Worm (Caenorhabditis elegans) whole organism, L4 larva: ENCODE measurements around the gene W02A2.9.

ENCODE experiments used
- D1046.2 ChIP-seq: fragments of 200-800 bp; sonication (Bioruptor generic); IDR thresholded peaks from 2 replicates; pipeline ENCODE4 v1.3.6; 2022; ENCODE audit warnings: missing genetic modification characterization, missing compliant biosample characterization
- F49E8.2 ChIP-seq: sonication (generic microtip); optimal IDR thresholded peaks from 2 replicates; lab custom pipeline; 2016; ENCODE audit warnings: missing compliant biosample characterization, mild to moderate bottlenecking, missing genetic modification characterization, borderline replicate concordance
- R02D3.7 ChIP-seq: fragments of 150-350 bp; sonication (generic microtip); optimal IDR thresholded peaks from 3 replicates; lab custom pipeline; 2014; ENCODE audit warnings: missing biosample characterization, missing genetic modification characterization
- T20F7.1 ChIP-seq: fragments of 200-800 bp; sonication (Bioruptor generic); optimal IDR thresholded peaks from 2 replicates; lab custom pipeline; 2018; ENCODE audit warnings: mild to moderate bottlenecking, missing genetic modification characterization, missing compliant biosample characterization
- T26A8.4 ChIP-seq: fragments of 200-800 bp; sonication (Bioruptor generic); IDR thresholded peaks from 2 replicates; pipeline ENCODE4 v1.3.6; 2022; ENCODE audit warnings: missing genetic modification characterization, missing compliant biosample characterization
- ZK337.2 ChIP-seq: fragments of 200-800 bp; sonication (Bioruptor generic); IDR thresholded peaks from 2 replicates; pipeline ENCODE4 v1.3.6; 2022; ENCODE audit warnings: missing genetic modification reagents, missing genetic modification characterization, missing compliant biosample characterization
- ZK546.5 ChIP-seq, 2 experiments: sonication (generic microtip); optimal IDR thresholded peaks; 2 replicates each; lab custom pipeline; 2017; ENCODE audit warnings: missing biosample characterization in 2 of 2, missing genetic modification characterization in 2 of 2
- aha-1 ChIP-seq: fragments of 150-350 bp; peaks from one replicate; lab custom pipeline; 2014; ENCODE audit warnings: missing biosample characterization, missing genetic modification characterization
- aly-2 ChIP-seq: sonication (generic microtip); optimal IDR thresholded peaks from 2 replicates; lab custom pipeline; 2018; ENCODE audit warnings: missing biosample characterization, missing genetic modification characterization
- arid-1 ChIP-seq: fragments of 200-800 bp; sonication (Bioruptor generic); conservative IDR thresholded peaks from 2 replicates; pipeline ENCODE4 v1.3.6; 2022; ENCODE audit warnings: missing genetic modification reagents, missing genetic modification characterization, missing compliant biosample characterization
- attf-4 ChIP-seq: sonication (generic microtip); optimal IDR thresholded peaks from 3 replicates; lab custom pipeline; 2017; ENCODE audit warnings: missing biosample characterization, missing genetic modification characterization
- ceh-44 ChIP-seq: fragments of 200-800 bp; sonication (Bioruptor generic); IDR thresholded peaks from 2 replicates; pipeline ENCODE4 v1.3.6; 2022; ENCODE audit warnings: missing genetic modification reagents, missing genetic modification characterization, missing compliant biosample characterization
- ceh-62 ChIP-seq: sonication (generic microtip); optimal IDR thresholded peaks from 2 replicates; lab custom pipeline; 2017; ENCODE audit warnings: missing biosample characterization, missing genetic modification characterization
- ceh-82 ChIP-seq: sonication (generic microtip); optimal IDR thresholded peaks from 2 replicates; lab custom pipeline; 2017; ENCODE audit warnings: missing biosample characterization, missing genetic modification characterization
- daf-19 ChIP-seq: fragments of 200-800 bp; sonication (Bioruptor generic); conservative IDR thresholded peaks from 2 replicates; pipeline ENCODE4 v1.3.6; 2022; ENCODE audit warnings: missing genetic modification characterization, missing compliant biosample characterization
- daf-8 ChIP-seq: fragments of 200-800 bp; sonication (Bioruptor generic); IDR thresholded peaks from 2 replicates; pipeline ENCODE4 v1.3.6; 2022; ENCODE audit warnings: missing genetic modification characterization, missing compliant biosample characterization
- dmd-8 ChIP-seq: fragments of 200-800 bp; sonication (Bioruptor generic); IDR thresholded peaks from 2 replicates; pipeline ENCODE4 v1.3.6; 2022; ENCODE audit warnings: missing genetic modification characterization, missing compliant biosample characterization
- dmd-9 ChIP-seq: fragments of 200-800 bp; sonication (Bioruptor generic); IDR thresholded peaks from 2 replicates; pipeline ENCODE4 v1.3.6; 2022; ENCODE audit warnings: missing genetic modification reagents, missing genetic modification characterization, missing compliant biosample characterization
- egl-43 ChIP-seq: fragments of 200-800 bp; sonication (Bioruptor generic); IDR thresholded peaks from 2 replicates; pipeline ENCODE4 v1.3.6; 2022; ENCODE audit warnings: missing genetic modification reagents, missing genetic modification characterization, missing compliant biosample characterization
- fos-1 ChIP-seq: fragments of 150-350 bp; optimal IDR thresholded peaks from 2 replicates; lab custom pipeline; 2014; ENCODE audit warnings: missing biosample characterization, missing genetic modification characterization
- gei-8 ChIP-seq: fragments of 200-800 bp; sonication (Bioruptor generic); optimal IDR thresholded peaks from 2 replicates; lab custom pipeline; 2018; ENCODE audit warnings: mild to moderate bottlenecking, missing genetic modification characterization, missing compliant biosample characterization
- hmg-1.1 ChIP-seq: fragments of 200-800 bp; sonication (Bioruptor generic); IDR thresholded peaks from 2 replicates; pipeline ENCODE4 v1.3.6; 2022; ENCODE audit warnings: missing genetic modification reagents, missing genetic modification characterization, missing compliant biosample characterization
- lin-1 ChIP-seq: fragments of 200-800 bp; sonication (Bioruptor generic); IDR thresholded peaks from 2 replicates; pipeline ENCODE4 v1.3.6; 2022; ENCODE audit warnings: missing genetic modification reagents, missing genetic modification characterization, missing compliant biosample characterization
- lin-29 ChIP-seq: fragments of 200-800 bp; sonication (Bioruptor generic); IDR thresholded peaks from 2 replicates; pipeline ENCODE4 v1.3.6; 2022; ENCODE audit warnings: missing genetic modification reagents, missing genetic modification characterization, missing compliant biosample characterization
- lin-38 ChIP-seq: fragments of 200-800 bp; sonication (Bioruptor generic); IDR thresholded peaks from 2 replicates; pipeline ENCODE4 v1.3.6; 2022; ENCODE audit warnings: missing genetic modification reagents, missing genetic modification characterization, missing compliant biosample characterization
- lin-39 ChIP-seq: fragments of 150-350 bp; optimal IDR thresholded peaks from 2 replicates; lab custom pipeline; 2014; ENCODE audit warnings: missing biosample characterization, missing genetic modification reagents, missing genetic modification characterization
- lsy-2 ChIP-seq, 2 experiments: fragments of 150-350 bp in 1 of 2; sonication (generic microtip) in 1 of 2; optimal IDR thresholded peaks; 2 replicates each; lab custom pipeline; 2014 to 2017; ENCODE audit warnings: missing biosample characterization in 2 of 2, missing genetic modification characterization in 2 of 2
- madf-9 ChIP-seq: fragments of 200-800 bp; sonication (Bioruptor generic); conservative IDR thresholded peaks from 2 replicates; pipeline ENCODE4 v1.3.6; 2022; ENCODE audit warnings: missing genetic modification reagents, missing genetic modification characterization, missing compliant biosample characterization
- mep-1 ChIP-seq: fragments of 150-350 bp; sonication (generic microtip); optimal IDR thresholded peaks from 3 replicates; lab custom pipeline; 2014; ENCODE audit warnings: missing biosample characterization, missing genetic modification characterization
- mes-2 ChIP-seq: sonication (generic microtip); optimal IDR thresholded peaks from 2 replicates; lab custom pipeline; 2016; ENCODE audit warnings: missing genotype, mild to moderate bottlenecking, missing genetic modification characterization, missing compliant biosample characterization; ENCODE audit not compliant: poor library complexity, severe bottlenecking
- mxl-2 ChIP-seq: fragments of 200-800 bp; sonication (Bioruptor generic); conservative IDR thresholded peaks from 2 replicates; pipeline ENCODE4 v1.3.6; 2022; ENCODE audit warnings: missing genetic modification reagents, missing genetic modification characterization, missing compliant biosample characterization
- nhr-10 ChIP-seq: fragments of 150-350 bp; optimal IDR thresholded peaks from 2 replicates; lab custom pipeline; 2014; ENCODE audit warnings: missing biosample characterization, missing genetic modification characterization
- nhr-102 ChIP-seq: sonication (generic microtip); optimal IDR thresholded peaks from 2 replicates; lab custom pipeline; 2016; ENCODE audit warnings: mild to moderate bottlenecking, missing genetic modification characterization, moderate library complexity, missing compliant biosample characterization
- nhr-111 ChIP-seq: fragments of 200-800 bp; sonication (Bioruptor generic); optimal IDR thresholded peaks from 2 replicates; lab custom pipeline; 2018; ENCODE audit warnings: mild to moderate bottlenecking, missing genetic modification characterization, missing compliant biosample characterization
- nhr-237 ChIP-seq: sonication (generic microtip); optimal IDR thresholded peaks from 2 replicates; lab custom pipeline; 2017; ENCODE audit warnings: missing biosample characterization, missing genetic modification characterization
- nhr-25 ChIP-seq: sonication (generic microtip); optimal IDR thresholded peaks from 2 replicates; lab custom pipeline; 2017; ENCODE audit warnings: missing genetic modification characterization, mild to moderate bottlenecking, missing compliant biosample characterization, antibody characterized with exemption, moderate library complexity, borderline replicate concordance; ENCODE audit not compliant: insufficient read depth
- nhr-28 ChIP-seq: fragments of 150-350 bp; optimal IDR thresholded peaks from 2 replicates; lab custom pipeline; 2014; ENCODE audit warnings: missing biosample characterization, missing genetic modification characterization
- nhr-41 ChIP-seq: fragments of 200-800 bp; sonication (Bioruptor generic); IDR thresholded peaks from 2 replicates; pipeline ENCODE4 v1.3.6; 2022; ENCODE audit warnings: missing genetic modification reagents, missing genetic modification characterization, missing compliant biosample characterization
- nhr-42 ChIP-seq: fragments of 200-800 bp; sonication (Bioruptor generic); IDR thresholded peaks from 2 replicates; pipeline ENCODE4 v1.3.6; 2022; ENCODE audit warnings: missing genetic modification characterization, missing compliant biosample characterization
- nhr-48 ChIP-seq: sonication (generic microtip); optimal IDR thresholded peaks from 2 replicates; lab custom pipeline; 2016; ENCODE audit warnings: mild to moderate bottlenecking, missing genetic modification characterization, missing compliant biosample characterization
- nhr-6 ChIP-seq: fragments of 150-350 bp; optimal IDR thresholded peaks from 2 replicates; lab custom pipeline; 2014; ENCODE audit warnings: missing biosample characterization, missing genetic modification characterization
- nhr-77 ChIP-seq: fragments of 150-350 bp; optimal IDR thresholded peaks from 2 replicates; lab custom pipeline; 2014; ENCODE audit warnings: missing biosample characterization, missing genetic modification characterization
- php-3 ChIP-seq: fragments of 200-800 bp; sonication (Bioruptor generic); IDR thresholded peaks from 2 replicates; pipeline ENCODE4 v1.3.6; 2022; ENCODE audit warnings: missing genetic modification reagents, missing genetic modification characterization, missing compliant biosample characterization
- pqm-1 ChIP-seq: sonication (generic microtip); optimal IDR thresholded peaks from 2 replicates; lab custom pipeline; 2017; ENCODE audit warnings: missing biosample characterization, missing genetic modification characterization
- sdz-12 ChIP-seq: fragments of 200-800 bp; sonication (Bioruptor generic); optimal IDR thresholded peaks from 2 replicates; lab custom pipeline; 2018; ENCODE audit warnings: mild to moderate bottlenecking, missing genetic modification characterization, missing compliant biosample characterization
- set-16 ChIP-seq: fragments of 200-800 bp; sonication (Bioruptor generic); IDR thresholded peaks from 2 replicates; pipeline ENCODE4 v1.3.6; 2022; ENCODE audit warnings: missing genetic modification reagents, missing genetic modification characterization, missing compliant biosample characterization
- skn-1 ChIP-seq: fragments of 150-350 bp; optimal IDR thresholded peaks from 2 replicates; lab custom pipeline; 2014; ENCODE audit warnings: missing biosample characterization, missing genetic modification characterization
- tag-97 ChIP-seq: fragments of 200-800 bp; sonication (Bioruptor generic); IDR thresholded peaks from 2 replicates; pipeline ENCODE4 v1.3.6; 2022; ENCODE audit warnings: missing genetic modification characterization, missing compliant biosample characterization
- unc-62 ChIP-seq, 3 experiments: fragments of 150-350 bp in 1 of 3; sonication (generic microtip); optimal IDR thresholded peaks in 2 of 3; peaks in 1 of 3; 1 replicate in 1 of 3; 2 replicates in 2 of 3; lab custom pipeline; 2014 to 2017; ENCODE audit warnings: missing biosample characterization in 3 of 3, missing genetic modification characterization in 3 of 3, missing genetic modification reagents in 3 of 3, missing genotype in 1 of 3
- vab-7 ChIP-seq: fragments of 200-800 bp; sonication (Bioruptor generic); IDR thresholded peaks from 2 replicates; pipeline ENCODE4 v1.3.6; 2022; ENCODE audit warnings: missing genetic modification reagents, missing genetic modification characterization, missing compliant biosample characterization
- ztf-11 ChIP-seq: fragments of 150-350 bp; optimal IDR thresholded peaks from 2 replicates; lab custom pipeline; 2014; ENCODE audit warnings: missing biosample characterization, missing genetic modification characterization
- ztf-7 ChIP-seq: fragments of 150-350 bp; optimal IDR thresholded peaks from 2 replicates; lab custom pipeline; 2014; ENCODE audit warnings: missing biosample characterization, missing genetic modification characterization

W02A2.9 gene

ce11 chrIV:13322429-13322828 is 25.0 kb upstream of the W02A2.9 start (continued):
- TF ChIP-seq attf-4 (tag; lab: Kevin White, UChicago) = no peak
- peak; percentile 47 for TF ChIP-seq lin-38 (GFP tag; lab: Robert Waterston, UW)
- peak; percentile 78 for TF ChIP-seq mes-2 (tag; lab: Kevin White, UChicago)
- TF ChIP-seq nhr-42 = no peak
- TF ChIP-seq T20F7.1 (GFP tag; lab: Kevin White, UChicago) = peak; percentile 65
- TF ChIP-seq madf-9 (GFP tag; lab: Robert Waterston, UW) = no peak
- no peak for TF ChIP-seq ztf-11
- TF ChIP-seq unc-62 (GFP tag; optimal IDR thresholded peaks at IDR 0.05 in 1 of 2; lab: Kevin White, UChicago) = no peak
- no peak for TF ChIP-seq unc-62 (tag; optimal IDR thresholded peaks at IDR 0.05; lab: Kevin White, UChicago)
- no peak for TF ChIP-seq aly-2 (tag; lab: Kevin White, UChicago)
- TF ChIP-seq ZK546.5 (tag; optimal IDR thresholded peaks at IDR 0.05; lab: Kevin White, UChicago) = no peak
- TF ChIP-seq dmd-9 (GFP tag; lab: Robert Waterston, UW) = no peak
- no peak for TF ChIP-seq vab-7
- no peak for TF ChIP-seq arid-1
- peak; percentile 80 for TF ChIP-seq nhr-10 (tag; lab: Kevin White, UChicago)
- TF ChIP-seq nhr-25 (tag; lab: Kevin White, UChicago) = peak; percentile 58
- TF ChIP-seq ceh-62 (tag; lab: Kevin White, UChicago) = no peak
- TF ChIP-seq sdz-12 (GFP tag; lab: Kevin White, UChicago) = no peak
- TF ChIP-seq mep-1 (tag; lab: Kevin White, UChicago) = peak; percentile 90
- TF ChIP-seq F49E8.2 (tag; lab: Kevin White, UChicago) = no peak
- TF ChIP-seq ztf-7 (tag; lab: Kevin White, UChicago) = peak; percentile 82
- no peak for TF ChIP-seq egl-43 (GFP tag; lab: Robert Waterston, UW)
- peak; percentile 47; the same call in 1 of the 2 replicates for TF ChIP-seq php-3 (GFP tag; lab: Robert Waterston, UW)
- TF ChIP-seq nhr-77 (tag; lab: Kevin White, UChicago) = peak; percentile 81
- TF ChIP-seq aha-1 = peak; percentile 97
- TF ChIP-seq gei-8 (GFP tag; lab: Kevin White, UChicago) = no peak
- no peak for TF ChIP-seq nhr-111 (GFP tag; lab: Kevin White, UChicago)
- TF ChIP-seq nhr-6 (tag; lab: Kevin White, UChicago) = peak; percentile 88
- no peak for TF ChIP-seq ceh-44 (GFP tag; lab: Robert Waterston, UW)
- TF ChIP-seq skn-1 (tag; lab: Kevin White, UChicago) = no peak
- TF ChIP-seq daf-19 (GFP tag; lab: Robert Waterston, UW) = no peak
- TF ChIP-seq hmg-1.1 (GFP tag; lab: Robert Waterston, UW) = peak; percentile 49; the same call in 1 of the 2 replicates
- no peak for TF ChIP-seq lin-39 (tag; lab: Kevin White, UChicago)
- no peak for TF ChIP-seq lin-29
- no peak for TF ChIP-seq dmd-8 (GFP tag; lab: Robert Waterston, UW)
- peak; percentile 87 for TF ChIP-seq lin-1
- TF ChIP-seq nhr-237 = no peak
- peak; percentile 94 for TF ChIP-seq nhr-28 (tag; lab: Kevin White, UChicago)
- 0 out of 2 replicates have a peak, but pooled peaks have one; percentile 11 for TF ChIP-seq nhr-41 (GFP tag; lab: Robert Waterston, UW)
- no peak for TF ChIP-seq fos-1
- peak; percentile 46 for TF ChIP-seq T26A8.4 (GFP tag; lab: Robert Waterston, UW)
- peak; percentile 92 for TF ChIP-seq nhr-48 (tag; lab: Kevin White, UChicago)
- TF ChIP-seq R02D3.7 (tag; lab: Kevin White, UChicago) = no peak
- no peak for TF ChIP-seq daf-8 (GFP tag; lab: Robert Waterston, UW)
- TF ChIP-seq pqm-1 = peak; percentile 22
- TF ChIP-seq lsy-2 (tag; optimal IDR thresholded peaks at IDR 0.05; lab: Kevin White, UChicago) = peak; percentile 64 to 84
- TF ChIP-seq set-16 (GFP tag; lab: Robert Waterston, UW) = peak; percentile 20; the same call in 1 of the 2 replicates
- no peak for TF ChIP-seq D1046.2
- TF ChIP-seq mxl-2 = no peak
- TF ChIP-seq ceh-82 (tag; lab: Kevin White, UChicago) = no peak
- TF ChIP-seq ZK337.2 (GFP tag; lab: Robert Waterston, UW) = no peak
- TF ChIP-seq tag-97 (GFP tag; lab: Robert Waterston, UW) = no peak
- TF ChIP-seq nhr-102 (tag; lab: Kevin White, UChicago) = peak; percentile 82
